Worm (Caenorhabditis elegans): ENCODE measurements around the gene clec-261.

DNA sequence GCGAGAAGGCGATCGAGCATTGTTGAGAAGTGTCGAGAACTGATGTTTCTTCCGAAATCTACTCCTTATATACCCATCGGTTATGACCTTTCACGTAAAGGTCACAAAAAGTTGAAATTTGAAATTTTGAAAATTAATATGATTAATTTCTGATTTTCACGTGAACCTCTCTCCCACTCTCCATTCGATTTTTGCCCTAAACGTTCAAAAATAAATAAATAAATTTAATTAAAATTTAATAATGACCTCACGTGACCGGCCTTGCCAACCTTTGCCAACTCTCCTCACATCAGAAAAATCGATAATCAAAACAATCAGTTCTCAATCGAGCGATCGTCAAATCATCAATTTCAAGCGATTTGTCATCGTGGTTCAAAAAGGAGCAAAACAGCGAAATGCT, 23.2 kb upstream of the clec-261 start, which contains the start of gene Y113G7C.1:
- TF ChIP-seq aly-2 (tag; optimal IDR thresholded peaks at IDR 0.05) (no peak), mdl-1 (tag; optimal IDR thresholded peaks at IDR 0.05) (no peak)

Data from whole organism, L2 larva.